Worm (Caenorhabditis elegans): ENCODE measurements around the gene C44B11.1.

C44B11.1 gene

ce11 chrIII:3154968-3155367 lies at the start of gene C44B11.1:
TSS of gene C44B11.1 (plus strand) at chrIII:3155268.
- no peak for TF ChIP-seq hmg-4 (GFP tag; optimal IDR thresholded peaks at IDR 0.05)
- no peak for TF ChIP-seq tra-4 (tag; optimal IDR thresholded peaks at IDR 0.05)
- no peak for TF ChIP-seq flt-1 (GFP tag; IDR thresholded peaks at IDR 0.05)
- TF ChIP-seq scrt-1 (GFP tag; IDR thresholded peaks at IDR 0.05), result no peak
- TF ChIP-seq F13C5.2 (tag; optimal IDR thresholded peaks at IDR 0.05), result no peak
- TF ChIP-seq pes-1 (GFP tag; IDR thresholded peaks at IDR 0.05), result no peak
- no peak for TF ChIP-seq tbx-37 (GFP tag; conservative IDR thresholded peaks at IDR 0.05)
- no peak for TF ChIP-seq sea-1 (GFP tag; conservative IDR thresholded peaks at IDR 0.05)
- TF ChIP-seq B0310.2 (tag; optimal IDR thresholded peaks at IDR 0.05), result no peak
- TF ChIP-seq ceh-36 (tag; optimal IDR thresholded peaks at IDR 0.05), result no peak
- TF ChIP-seq ets-7 (tag; optimal IDR thresholded peaks at IDR 0.05), result no peak
- no peak for TF ChIP-seq hnd-1 (tag; optimal IDR thresholded peaks at IDR 0.05)

- TF ChIP-seq hmbx-1 (tag; optimal IDR thresholded peaks at IDR 0.05), result no peak
- no peak for TF ChIP-seq tra-4 (tag; optimal IDR thresholded peaks at IDR 0.05)
- no peak for TF ChIP-seq tbx-37 (GFP tag; conservative IDR thresholded peaks at IDR 0.05)
- no peak for TF ChIP-seq tbx-11 (GFP tag; IDR thresholded peaks at IDR 0.05)
- no peak for TF ChIP-seq sea-1 (GFP tag; conservative IDR thresholded peaks at IDR 0.05)
- TF ChIP-seq aly-1 (tag; optimal IDR thresholded peaks at IDR 0.05), result no peak
- TF ChIP-seq scrt-1 (GFP tag; IDR thresholded peaks at IDR 0.05), result no peak
- no peak for TF ChIP-seq ets-7 (tag; optimal IDR thresholded peaks at IDR 0.05)
Measured at ce11 chrIII:3106301-3106700, 48.8 kb upstream of the C44B11.1 start.

ce11 chrIII:3107530-3107929 lies 47.5 kb upstream of the C44B11.1 start:
- no peak for TF ChIP-seq B0310.2 (tag; optimal IDR thresholded peaks at IDR 0.05)

ce11 chrIII:3108804-3109203 lies 46.3 kb upstream of the C44B11.1 start:
- TF ChIP-seq hmg-4 (GFP tag; optimal IDR thresholded peaks at IDR 0.05) (no peak), flt-1 (GFP tag; IDR thresholded peaks at IDR 0.05) (no peak), sea-1 (GFP tag; conservative IDR thresholded peaks at IDR 0.05) (no peak), B0310.2 (tag; optimal IDR thresholded peaks at IDR 0.05) (no peak), scrt-1 (GFP tag; IDR thresholded peaks at IDR 0.05) (no peak), pes-1 (GFP tag; IDR thresholded peaks at IDR 0.05) (no peak), tbx-11 (GFP tag; IDR thresholded peaks at IDR 0.05) (no peak)

ce11 chrIII:3109564-3109963 lies 45.5 kb upstream of the C44B11.1 start:
- TF ChIP-seq tbx-11 (GFP tag; IDR thresholded peaks at IDR 0.05), result no peak
- no peak for TF ChIP-seq scrt-1 (GFP tag; IDR thresholded peaks at IDR 0.05)
- TF ChIP-seq aly-1 (tag; optimal IDR thresholded peaks at IDR 0.05), result no peak
- no peak for TF ChIP-seq pes-1 (GFP tag; IDR thresholded peaks at IDR 0.05)
- TF ChIP-seq hnd-1 (tag; optimal IDR thresholded peaks at IDR 0.05), result no peak
- no peak for TF ChIP-seq hmbx-1 (tag; optimal IDR thresholded peaks at IDR 0.05)
- TF ChIP-seq hmg-4 (GFP tag; optimal IDR thresholded peaks at IDR 0.05), result no peak
- TF ChIP-seq B0310.2 (tag; optimal IDR thresholded peaks at IDR 0.05), result no peak
- no peak for TF ChIP-seq sea-1 (GFP tag; conservative IDR thresholded peaks at IDR 0.05)

ce11 chrIII:3110614-3111013 lies 44.5 kb upstream of the C44B11.1 start:
- no peak for TF ChIP-seq tbx-37 (GFP tag; conservative IDR thresholded peaks at IDR 0.05)
- no peak for TF ChIP-seq ets-7 (tag; optimal IDR thresholded peaks at IDR 0.05)
- TF ChIP-seq hnd-1 (tag; optimal IDR thresholded peaks at IDR 0.05), result no peak
- TF ChIP-seq ama-1 (optimal IDR thresholded peaks at IDR 0.05), result no peak
- TF ChIP-seq tra-4 (tag; optimal IDR thresholded peaks at IDR 0.05), result no peak
- TF ChIP-seq ceh-13 (GFP tag; optimal IDR thresholded peaks at IDR 0.05), result no peak
- no peak for TF ChIP-seq hmg-4 (GFP tag; optimal IDR thresholded peaks at IDR 0.05)
- TF ChIP-seq flt-1 (GFP tag; IDR thresholded peaks at IDR 0.05), result no peak
- no peak for TF ChIP-seq hmbx-1 (tag; optimal IDR thresholded peaks at IDR 0.05)
- no peak for TF ChIP-seq B0310.2 (tag; optimal IDR thresholded peaks at IDR 0.05)

ce11 chrIII:3111534-3111933 lies 43.5 kb upstream of the C44B11.1 start:
- no peak for TF ChIP-seq hmg-4 (GFP tag; optimal IDR thresholded peaks at IDR 0.05)
- TF ChIP-seq tra-4 (tag; optimal IDR thresholded peaks at IDR 0.05), result no peak

- TF ChIP-seq ama-1 (optimal IDR thresholded peaks at IDR 0.05) (no peak), B0310.2 (tag; optimal IDR thresholded peaks at IDR 0.05) (no peak), sea-1 (GFP tag; conservative IDR thresholded peaks at IDR 0.05) (no peak)
Measured at ce11 chrIII:3112001-3112400, 43.1 kb upstream of the C44B11.1 start.

- TF ChIP-seq hmg-4 (GFP tag; optimal IDR thresholded peaks at IDR 0.05) (no peak), tra-4 (tag; optimal IDR thresholded peaks at IDR 0.05) (no peak), ceh-36 (tag; optimal IDR thresholded peaks at IDR 0.05) (no peak), tbx-37 (GFP tag; conservative IDR thresholded peaks at IDR 0.05) (no peak), F13C5.2 (tag; optimal IDR thresholded peaks at IDR 0.05) (no peak), aly-1 (tag; optimal IDR thresholded peaks at IDR 0.05) (no peak), pes-1 (GFP tag; IDR thresholded peaks at IDR 0.05) (no peak), hnd-1 (tag; optimal IDR thresholded peaks at IDR 0.05) (no peak), flt-1 (GFP tag; IDR thresholded peaks at IDR 0.05) (no peak)
Measured at ce11 chrIII:3112616-3113015, 42.5 kb upstream of the C44B11.1 start.

ce11 chrIII:3116969-3117368 lies 38.1 kb upstream of the C44B11.1 start:
- no peak for TF ChIP-seq ceh-36 (tag; optimal IDR thresholded peaks at IDR 0.05)
- no peak for TF ChIP-seq aly-1 (tag; optimal IDR thresholded peaks at IDR 0.05)
- TF ChIP-seq ama-1 (optimal IDR thresholded peaks at IDR 0.05), result no peak
- no peak for TF ChIP-seq F13C5.2 (tag; optimal IDR thresholded peaks at IDR 0.05)
- no peak for TF ChIP-seq pes-1 (GFP tag; IDR thresholded peaks at IDR 0.05)
- no peak for TF ChIP-seq scrt-1 (GFP tag; IDR thresholded peaks at IDR 0.05)
- TF ChIP-seq flt-1 (GFP tag; IDR thresholded peaks at IDR 0.05), result no peak
- no peak for TF ChIP-seq tra-4 (tag; optimal IDR thresholded peaks at IDR 0.05)
- no peak for TF ChIP-seq ets-7 (tag; optimal IDR thresholded peaks at IDR 0.05)

Data from whole organism, early embryonic.